Fruit fly (Drosophila melanogaster) whole organism, embryonic: ENCODE results near the gene jdp.

ENCODE experiments used
- Antp ChIP-seq: fragments of 200-800 bp; sonication (Bioruptor generic); optimal IDR thresholded peaks from 3 replicates; lab custom pipeline; 2016; ENCODE audit warnings: missing biosample characterization, missing genetic modification characterization
- Atf3 ChIP-seq: fragments of 200-800 bp; sonication (Bioruptor generic); optimal IDR thresholded peaks from 3 replicates; lab custom pipeline; 2016; ENCODE audit warnings: missing biosample characterization, missing genetic modification characterization
- CG1024 ChIP-seq: fragments of 200-800 bp; sonication (Bioruptor generic); IDR thresholded peaks from 2 replicates; pipeline ENCODE4 v1.3.6; 2022; ENCODE audit warnings: missing biosample characterization, missing genetic modification characterization
- CG10979 ChIP-seq: fragments of 200-800 bp; sonication (Bioruptor generic); optimal IDR thresholded peaks from 2 replicates; lab custom pipeline; 2018; ENCODE audit warnings: missing biosample characterization, mild to moderate bottlenecking, missing genetic modification characterization, moderate library complexity
- CG11398 ChIP-seq: fragments of 200-800 bp; sonication (Bioruptor generic); optimal IDR thresholded peaks from 2 replicates; lab custom pipeline; 2016; ENCODE audit warnings: missing biosample characterization, missing genetic modification characterization
- CG12236 ChIP-seq: fragments of 200-800 bp; sonication (Bioruptor generic); optimal IDR thresholded peaks from 2 replicates; lab custom pipeline; 2016; ENCODE audit warnings: missing biosample characterization, missing genetic modification characterization
- CG13296 ChIP-seq: fragments of 200-800 bp; sonication (Bioruptor generic); optimal IDR thresholded peaks from 3 replicates; lab custom pipeline; 2018; ENCODE audit warnings: missing biosample characterization, mild to moderate bottlenecking, missing genetic modification characterization
- CG14014 ChIP-seq: fragments of 200-800 bp; sonication (Bioruptor generic); IDR thresholded peaks from 2 replicates; pipeline ENCODE4 v1.3.6; 2022; ENCODE audit warnings: missing biosample characterization, missing genetic modification characterization
- CG15269 ChIP-seq: fragments of 200-800 bp; sonication (Bioruptor generic); optimal IDR thresholded peaks from 2 replicates; lab custom pipeline; 2018; ENCODE audit warnings: missing biosample characterization, mild to moderate bottlenecking, missing genetic modification characterization, moderate library complexity
- CG15514 ChIP-seq: fragments of 200-800 bp; sonication (Bioruptor generic); optimal IDR thresholded peaks from 3 replicates; lab custom pipeline; 2017; ENCODE audit warnings: missing biosample characterization, missing genetic modification characterization, mild to moderate bottlenecking, moderate library complexity, missing genetic modification reagents
- CG17568 ChIP-seq: fragments of 200-800 bp; sonication (Bioruptor generic); optimal IDR thresholded peaks from 2 replicates; lab custom pipeline; 2018; ENCODE audit warnings: missing biosample characterization, mild to moderate bottlenecking, missing genetic modification characterization, moderate library complexity
- CG18011 ChIP-seq: fragments of 200-800 bp; sonication (Bioruptor generic); optimal IDR thresholded peaks from 2 replicates; lab custom pipeline; 2017; ENCODE audit warnings: missing biosample characterization, missing genetic modification characterization, mild to moderate bottlenecking, moderate library complexity, missing genotype
- CG2712 ChIP-seq: fragments of 200-800 bp; optimal IDR thresholded peaks from 3 replicates; lab custom pipeline; 2019; ENCODE audit warnings: missing biosample characterization, mild to moderate bottlenecking, missing genetic modification characterization, moderate library complexity
- CG2889 ChIP-seq: fragments of 200-800 bp; sonication (Bioruptor generic); IDR thresholded peaks from 3 replicates; pipeline ENCODE4 v1.3.6; 2022; ENCODE audit warnings: missing biosample characterization, missing genetic modification characterization
- CG4617 ChIP-seq: fragments of 200-800 bp; sonication (Bioruptor generic); optimal IDR thresholded peaks from 3 replicates; lab custom pipeline; 2016; ENCODE audit warnings: missing biosample characterization, missing genetic modification characterization, borderline replicate concordance
- CG4820 ChIP-seq: fragments of 200-800 bp; sonication (Bioruptor generic); optimal IDR thresholded peaks from 3 replicates; lab custom pipeline; 2016; ENCODE audit warnings: missing biosample characterization, missing genetic modification characterization
- CG5180 ChIP-seq: fragments of 200-800 bp; sonication (Bioruptor generic); optimal IDR thresholded peaks from 3 replicates; lab custom pipeline; 2017; ENCODE audit warnings: missing biosample characterization, missing genetic modification characterization, mild to moderate bottlenecking, moderate library complexity, missing genetic modification reagents
- CG8765 ChIP-seq: fragments of 200-800 bp; sonication (Bioruptor generic); IDR thresholded peaks from 2 replicates; pipeline ENCODE4 v1.3.6; 2022; ENCODE audit warnings: missing biosample characterization, missing genetic modification characterization
- CG9797 ChIP-seq: fragments of 200-800 bp; sonication (Bioruptor generic); optimal IDR thresholded peaks from 3 replicates; lab custom pipeline; 2018; ENCODE audit warnings: missing biosample characterization, mild to moderate bottlenecking, missing genetic modification characterization
- CoRest ChIP-seq: fragments of 200-800 bp; sonication (Bioruptor generic); optimal IDR thresholded peaks from 3 replicates; lab custom pipeline; 2018; ENCODE audit warnings: missing biosample characterization, mild to moderate bottlenecking, missing genetic modification characterization, moderate library complexity
- Dad ChIP-seq: fragments of 200-800 bp; sonication (Bioruptor generic); optimal IDR thresholded peaks from 3 replicates; lab custom pipeline; 2016; ENCODE audit warnings: missing biosample characterization, missing genetic modification characterization
- Dbx ChIP-seq: fragments of 200-800 bp; sonication (Bioruptor generic); IDR thresholded peaks from 3 replicates; pipeline ENCODE4 v1.3.6; 2022; ENCODE audit warnings: missing biosample characterization, missing genetic modification characterization
- E2f2 ChIP-seq: fragments of 200-800 bp; sonication (Bioruptor generic); IDR thresholded peaks from 2 replicates; pipeline ENCODE4 v1.3.6; 2022; ENCODE audit warnings: missing biosample characterization, missing genetic modification characterization
- GATAe ChIP-seq: fragments of 200-800 bp; sonication (Bioruptor generic); conservative IDR thresholded peaks from 2 replicates; pipeline ENCODE4 v1.3.6; 2022; ENCODE audit warnings: missing biosample characterization, missing genetic modification characterization
- Nf-YA ChIP-seq: fragments of 200-800 bp; sonication (Bioruptor generic); IDR thresholded peaks from 2 replicates; pipeline ENCODE4 v1.3.6; 2022; ENCODE audit warnings: missing biosample characterization, missing genetic modification characterization
- Pdp1 ChIP-seq, 2 experiments: fragments of 200-800 bp; sonication (Bioruptor generic); optimal IDR thresholded peaks; 3 replicates each; lab custom pipeline; 2016; ENCODE audit warnings: missing biosample characterization in 2 of 2, missing genetic modification characterization in 2 of 2, mild to moderate bottlenecking in 1 of 2, moderate library complexity in 1 of 2
- Sin3A ChIP-seq: fragments of >200 bp; optimal IDR thresholded peaks from 2 replicates; lab custom pipeline; 2018
- TFAM ChIP-seq: fragments of 200-800 bp; sonication (Bioruptor generic); optimal IDR thresholded peaks from 2 replicates; lab custom pipeline; 2017; ENCODE audit warnings: missing biosample characterization, missing genetic modification characterization, inconsistent platforms
- Taf1 ChIP-seq: fragments of 200-800 bp; sonication (Bioruptor generic); IDR thresholded peaks from 2 replicates; pipeline ENCODE4 v1.3.6; 2022; ENCODE audit warnings: missing biosample characterization, missing genetic modification characterization
- Tbp ChIP-seq: fragments of >200 bp; optimal IDR thresholded peaks from 2 replicates; lab custom pipeline; 2018; ENCODE audit warnings: missing biosample characterization, missing genetic modification characterization
- Xbp1 ChIP-seq: fragments of 200-800 bp; sonication (Bioruptor generic); optimal IDR thresholded peaks from 3 replicates; lab custom pipeline; 2016; ENCODE audit warnings: missing biosample characterization, mild to moderate bottlenecking, missing genetic modification characterization
- abd-A ChIP-seq: fragments of 200-800 bp; sonication (Bioruptor generic); optimal IDR thresholded peaks from 3 replicates; lab custom pipeline; 2019; ENCODE audit warnings: missing biosample characterization, mild to moderate bottlenecking, missing genetic modification characterization, moderate library complexity
- bsh ChIP-seq, 2 experiments: fragments of 200-800 bp; sonication (Bioruptor generic); optimal IDR thresholded peaks; 2 replicates each; lab custom pipeline; 2017 to 2018; ENCODE audit warnings: mild to moderate bottlenecking in 2 of 2, missing biosample characterization in 2 of 2, missing genetic modification characterization in 2 of 2, moderate library complexity in 1 of 2
- cad ChIP-seq: fragments of >200 bp; optimal IDR thresholded peaks from 2 replicates; lab custom pipeline; 2017; ENCODE audit warnings: missing biosample characterization, missing genetic modification characterization
- crc ChIP-seq: fragments of 200-800 bp; sonication (Bioruptor generic); optimal IDR thresholded peaks from 2 replicates; lab custom pipeline; 2016; ENCODE audit warnings: missing biosample characterization, missing genetic modification characterization
- dmrt99B ChIP-seq: fragments of 200-800 bp; sonication (Bioruptor generic); optimal IDR thresholded peaks from 2 replicates; lab custom pipeline; 2018; ENCODE audit warnings: missing biosample characterization, mild to moderate bottlenecking, missing genetic modification characterization, moderate library complexity
- en ChIP-seq: fragments of 200-800 bp; sonication (Bioruptor generic); optimal IDR thresholded peaks from 2 replicates; lab custom pipeline; 2016; ENCODE audit warnings: missing biosample characterization, missing genetic modification characterization
- eyg ChIP-seq: fragments of 200-800 bp; sonication (Bioruptor generic); optimal IDR thresholded peaks from 3 replicates; lab custom pipeline; 2016; ENCODE audit warnings: missing biosample characterization, missing genetic modification characterization
- kni ChIP-seq: fragments of 200-800 bp; sonication (Bioruptor generic); optimal IDR thresholded peaks from 3 replicates; lab custom pipeline; 2017; ENCODE audit warnings: mild to moderate bottlenecking, missing biosample characterization, missing genetic modification reagents, missing genetic modification characterization
- knrl ChIP-seq: fragments of 200-800 bp; sonication (Bioruptor generic); IDR thresholded peaks from 3 replicates; pipeline ENCODE4 v1.3.6; 2022; ENCODE audit warnings: missing biosample characterization, missing genetic modification characterization; ENCODE audit not compliant: partially characterized antibody
- nau ChIP-seq: fragments of 200-800 bp; sonication (Bioruptor generic); optimal IDR thresholded peaks from 3 replicates; lab custom pipeline; 2017; ENCODE audit warnings: missing biosample characterization, mild to moderate bottlenecking, missing genetic modification characterization, missing genetic modification reagents
- nmo ChIP-seq: fragments of 200-800 bp; sonication (Bioruptor generic); optimal IDR thresholded peaks from 2 replicates; lab custom pipeline; 2018; ENCODE audit warnings: missing biosample characterization, mild to moderate bottlenecking, missing genetic modification characterization, moderate library complexity
- pfk ChIP-seq: fragments of 200-800 bp; sonication (Bioruptor generic); optimal IDR thresholded peaks from 2 replicates; lab custom pipeline; 2018; ENCODE audit warnings: missing biosample characterization, mild to moderate bottlenecking, missing genetic modification characterization, moderate library complexity
- psq ChIP-seq: fragments of 200-800 bp; sonication (Bioruptor generic); optimal IDR thresholded peaks from 2 replicates; lab custom pipeline; 2017; ENCODE audit warnings: missing biosample characterization, missing genetic modification characterization
- pum ChIP-seq: fragments of 200-800 bp; sonication (Bioruptor generic); optimal IDR thresholded peaks from 2 replicates; lab custom pipeline; 2016; ENCODE audit warnings: missing biosample characterization, missing genetic modification characterization
- ranshi ChIP-seq: fragments of 200-800 bp; sonication (Bioruptor generic); IDR thresholded peaks from 2 replicates; pipeline ENCODE4 v1.3.6; 2022; ENCODE audit warnings: missing biosample characterization, missing genetic modification characterization
- schlank ChIP-seq: fragments of 200-800 bp; sonication (Bioruptor generic); optimal IDR thresholded peaks from 2 replicates; lab custom pipeline; 2018; ENCODE audit warnings: missing biosample characterization, mild to moderate bottlenecking, missing genetic modification characterization
- scrt ChIP-seq: fragments of 200-800 bp; sonication (Bioruptor generic); optimal IDR thresholded peaks from 2 replicates; lab custom pipeline; 2018; ENCODE audit warnings: missing biosample characterization, mild to moderate bottlenecking, missing genetic modification characterization, moderate library complexity
- stwl ChIP-seq: fragments of 200-800 bp; sonication (Bioruptor generic); optimal IDR thresholded peaks from 3 replicates; lab custom pipeline; 2018; ENCODE audit warnings: missing biosample characterization, mild to moderate bottlenecking, missing genetic modification characterization, moderate library complexity
- trem ChIP-seq: fragments of 200-800 bp; optimal IDR thresholded peaks from 3 replicates; lab custom pipeline; 2019; ENCODE audit warnings: missing biosample characterization, mild to moderate bottlenecking, missing genetic modification characterization, moderate library complexity
- wdn ChIP-seq: fragments of 200-800 bp; sonication (Bioruptor generic); IDR thresholded peaks from 2 replicates; pipeline ENCODE4 v1.3.6; 2022; ENCODE audit warnings: missing biosample characterization, missing genetic modification characterization

The jdp gene

DNA sequence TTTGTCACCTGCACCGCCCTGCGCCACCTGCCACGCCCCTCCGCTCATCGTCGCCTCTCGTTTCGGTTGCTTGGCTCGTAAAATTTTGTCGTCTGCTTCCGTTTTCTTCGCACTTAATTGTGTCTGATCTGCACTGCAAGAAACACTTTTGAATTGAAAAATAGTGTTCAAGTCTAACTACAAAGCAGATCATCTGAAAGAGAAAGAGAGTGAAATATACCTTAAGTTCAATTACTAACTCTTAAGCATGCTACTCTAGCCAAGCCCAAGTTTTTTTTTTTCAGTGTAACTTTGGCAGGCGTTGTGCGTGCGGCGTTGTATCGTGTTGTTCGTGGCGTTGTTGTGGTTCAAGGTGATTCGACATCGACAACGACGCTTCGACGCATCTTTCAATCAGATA is 13.4 kb upstream of the jdp start (continued):
- TF ChIP-seq stwl = no peak
- peak; percentile 94 for TF ChIP-seq pum (GFP tag; lab: Kevin White, UChicago)
- TF ChIP-seq pfk (GFP tag; lab: Kevin White, UChicago) = peak; percentile 30
- TF ChIP-seq nau (GFP tag; lab: Kevin White, UChicago) = peak; percentile 83
- TF ChIP-seq CG11398 = peak; percentile 89
- peak; percentile 94 for TF ChIP-seq dmrt99B (tag; lab: Kevin White, UChicago)
- TF ChIP-seq CG12236 (GFP tag; lab: Kevin White, UChicago) = peak; percentile 87
- TF ChIP-seq TFAM = peak; percentile 60
- peak; percentile 69 for TF ChIP-seq E2f2 (GFP tag; lab: Robert Waterston, UW)
- peak; percentile 91 for TF ChIP-seq CG14014
- TF ChIP-seq Taf1 (GFP tag; lab: Robert Waterston, UW) = peak; percentile 81
- peak; percentile 95 for TF ChIP-seq CG15269 (tag; lab: Kevin White, UChicago)
- TF ChIP-seq trem (tag; lab: Kevin White, UChicago) = peak; percentile 61
- TF ChIP-seq CG4820 (GFP tag; lab: Kevin White, UChicago) = peak; percentile 93
- TF ChIP-seq CG9797 (GFP tag; lab: Kevin White, UChicago) = no peak
- peak; percentile 25 for TF ChIP-seq kni (GFP tag; lab: Kevin White, UChicago)
- peak; percentile 91 for TF ChIP-seq wdn (GFP tag; lab: Robert Waterston, UW)
- peak; percentile 82 for TF ChIP-seq abd-A (tag; lab: Kevin White, UChicago)
- peak; percentile 90 for TF ChIP-seq en (GFP tag; lab: Kevin White, UChicago)
- peak; percentile 84 for TF ChIP-seq Nf-YA (GFP tag; lab: Robert Waterston, UW)
- peak; percentile 89 for TF ChIP-seq schlank (tag; lab: Kevin White, UChicago)
- peak; percentile 37; the same call in 1 of the 2 replicates for TF ChIP-seq GATAe (GFP tag; lab: Robert Waterston, UW)
- TF ChIP-seq psq (GFP tag; lab: Kevin White, UChicago) = peak; percentile 69
- TF ChIP-seq CG8765 (GFP tag; lab: Robert Waterston, UW) = 0 out of 2 replicates have a peak, but pooled peaks have one; percentile 58
- peak; percentile 87 for TF ChIP-seq scrt (GFP tag; lab: Kevin White, UChicago)
- peak; percentile 87 for TF ChIP-seq Atf3 (GFP tag; lab: Kevin White, UChicago)
- TF ChIP-seq Tbp (GFP tag; lab: Kevin White, UChicago) = no peak
- peak; percentile 87 for TF ChIP-seq CG15514 (GFP tag; lab: Kevin White, UChicago)
- TF ChIP-seq Xbp1 = peak; percentile 94
- TF ChIP-seq Pdp1 (GFP tag; optimal IDR thresholded peaks at IDR 0.05; lab: Kevin White, UChicago) = peak; percentile 93 to 94
- TF ChIP-seq Antp (GFP tag; lab: Kevin White, UChicago) = peak; percentile 97
- TF ChIP-seq CG5180 = peak; percentile 84
- peak; percentile 77 for TF ChIP-seq eyg (GFP tag; lab: Kevin White, UChicago)
- TF ChIP-seq CG2889 = peak; percentile 90
- TF ChIP-seq CoRest (tag; lab: Kevin White, UChicago) = peak; percentile 92
- TF ChIP-seq Dbx (GFP tag; lab: Robert Waterston, UW) = peak; percentile 95
- no peak for TF ChIP-seq knrl
- TF ChIP-seq CG13296 (GFP tag; lab: Kevin White, UChicago) = peak; percentile 91
- TF ChIP-seq bsh (GFP tag; optimal IDR thresholded peaks at IDR 0.05; lab: Kevin White, UChicago) = peak; percentile 13 to 93
- peak; percentile 84 for TF ChIP-seq CG1024 (GFP tag; lab: Robert Waterston, UW)
- peak; percentile 84 for TF ChIP-seq CG17568 (GFP tag; lab: Kevin White, UChicago)
- peak; percentile 83 for TF ChIP-seq CG4617
- TF ChIP-seq CG10979 (tag; lab: Kevin White, UChicago) = peak; percentile 86
- TF ChIP-seq Dad (GFP tag; lab: Kevin White, UChicago) = peak; percentile 93
- no peak for TF ChIP-seq cad (GFP tag; lab: Kevin White, UChicago)
- peak; percentile 94 for TF ChIP-seq nmo (GFP tag; lab: Kevin White, UChicago)
- peak; percentile 69 for TF ChIP-seq CG18011 (GFP tag; lab: Kevin White, UChicago)
- peak; percentile 89 for TF ChIP-seq CG2712
- TF ChIP-seq crc (GFP tag; lab: Kevin White, UChicago) = peak; percentile 85
- no peak for TF ChIP-seq Sin3A (lab: Kevin White, UChicago)
- peak; percentile 94 for TF ChIP-seq ranshi (GFP tag; lab: Robert Waterston, UW)
